Worm (Caenorhabditis elegans) whole organism, young adult: ENCODE measurements around the gene lact-6.

ENCODE experiments used
- B0019.2 ChIP-seq: fragments of 200-800 bp; sonication (Bioruptor generic); conservative IDR thresholded peaks from 2 replicates; pipeline ENCODE4 v1.3.6; 2022; ENCODE audit warnings: missing genetic modification reagents, missing genetic modification characterization, missing compliant biosample characterization
- C06A6.2 ChIP-seq: fragments of 200-800 bp; sonication (Bioruptor generic); conservative IDR thresholded peaks from 2 replicates; pipeline ENCODE4 v1.3.6; 2022; ENCODE audit warnings: missing genetic modification characterization, missing compliant biosample characterization
- D2030.7 ChIP-seq: fragments of 200-800 bp; sonication (Bioruptor generic); IDR thresholded peaks from 2 replicates; pipeline ENCODE4 v1.3.6; 2022; ENCODE audit warnings: missing genetic modification reagents, missing genetic modification characterization, missing compliant biosample characterization
- F23B12.7 ChIP-seq: sonication (generic microtip); optimal IDR thresholded peaks from 2 replicates; lab custom pipeline; 2017; ENCODE audit warnings: missing genetic modification characterization, mild to moderate bottlenecking, missing compliant biosample characterization, antibody characterized with exemption, moderate library complexity; ENCODE audit not compliant: insufficient read depth
- F49E8.2 ChIP-seq: sonication (generic microtip); optimal IDR thresholded peaks from 3 replicates; lab custom pipeline; 2017; ENCODE audit warnings: missing genetic modification characterization, mild to moderate bottlenecking, missing compliant biosample characterization, antibody characterized with exemption, moderate library complexity; ENCODE audit not compliant: insufficient read depth
- Y53G8AR.9 ChIP-seq: fragments of 200-800 bp; sonication (Bioruptor generic); conservative IDR thresholded peaks from 2 replicates; pipeline ENCODE4 v1.3.6; 2022; ENCODE audit warnings: missing genetic modification reagents, missing genetic modification characterization, missing compliant biosample characterization
- Y95B8A.8 ChIP-seq: fragments of 200-800 bp; sonication (Bioruptor generic); IDR thresholded peaks from 2 replicates; pipeline ENCODE4 v1.3.6; 2022; ENCODE audit warnings: missing genetic modification reagents, missing genetic modification characterization, missing compliant biosample characterization
- athp-1 ChIP-seq: sonication (generic microtip); optimal IDR thresholded peaks from 2 replicates; lab custom pipeline; 2017; ENCODE audit warnings: mild to moderate bottlenecking, missing genetic modification characterization, missing compliant biosample characterization
- attf-3 ChIP-seq: fragments of 200-800 bp; sonication (Bioruptor generic); conservative IDR thresholded peaks from 2 replicates; pipeline ENCODE4 v1.3.6; 2022; ENCODE audit warnings: missing genetic modification reagents, missing genetic modification characterization, missing compliant biosample characterization
- attf-5 ChIP-seq: fragments of 200-800 bp; sonication (Bioruptor generic); optimal IDR thresholded peaks from 2 replicates; lab custom pipeline; 2018; ENCODE audit warnings: mild to moderate bottlenecking, missing genetic modification characterization, missing compliant biosample characterization
- bed-1 ChIP-seq: fragments of 200-800 bp; sonication (Bioruptor generic); IDR thresholded peaks from 2 replicates; pipeline ENCODE4 v1.3.6; 2022; ENCODE audit warnings: missing genetic modification reagents, missing genetic modification characterization, missing compliant biosample characterization
- ceh-91 ChIP-seq: fragments of 200-800 bp; sonication (Bioruptor generic); IDR thresholded peaks from 2 replicates; pipeline ENCODE4 v1.3.6; 2022; ENCODE audit warnings: missing genetic modification reagents, missing genetic modification characterization, missing compliant biosample characterization
- egl-44 ChIP-seq: fragments of 200-800 bp; sonication (Bioruptor generic); IDR thresholded peaks from 2 replicates; pipeline ENCODE4 v1.3.6; 2022; ENCODE audit warnings: missing genetic modification reagents, missing genetic modification characterization, missing compliant biosample characterization
- hlh-12 ChIP-seq: sonication (generic microtip); optimal IDR thresholded peaks from 2 replicates; lab custom pipeline; 2016; ENCODE audit warnings: missing genetic modification characterization, missing compliant biosample characterization
- hmg-1.2 ChIP-seq: fragments of 200-800 bp; sonication (Bioruptor generic); IDR thresholded peaks from 2 replicates; pipeline ENCODE4 v1.3.6; 2022; ENCODE audit warnings: missing genetic modification reagents, missing genetic modification characterization, missing compliant biosample characterization
- hsf-1 ChIP-seq: fragments of 200-800 bp; sonication (Bioruptor generic); IDR thresholded peaks from 2 replicates; pipeline ENCODE4 v1.3.6; 2022; ENCODE audit warnings: missing genetic modification reagents, missing genetic modification characterization, missing compliant biosample characterization
- lin-26 ChIP-seq: fragments of 200-800 bp; sonication (Bioruptor generic); IDR thresholded peaks from 2 replicates; pipeline ENCODE4 v1.3.6; 2022; ENCODE audit warnings: missing genetic modification reagents, missing genetic modification characterization, missing compliant biosample characterization
- lin-40 ChIP-seq: sonication (generic microtip); optimal IDR thresholded peaks from 2 replicates; lab custom pipeline; 2016; ENCODE audit warnings: missing genetic modification characterization, mild to moderate bottlenecking, missing compliant biosample characterization, missing genotype, missing genetic modification reagents
- lin-54 ChIP-seq: fragments of 200-800 bp; sonication (Bioruptor generic); optimal IDR thresholded peaks from 2 replicates; lab custom pipeline; 2018; ENCODE audit warnings: mild to moderate bottlenecking, missing genetic modification characterization, missing compliant biosample characterization
- lir-1 ChIP-seq: fragments of 200-800 bp; sonication (Bioruptor generic); conservative IDR thresholded peaks from 2 replicates; pipeline ENCODE4 v1.3.6; 2022; ENCODE audit warnings: missing genetic modification reagents, missing genetic modification characterization, missing compliant biosample characterization
- madf-10 ChIP-seq: sonication (generic microtip); optimal IDR thresholded peaks from 2 replicates; lab custom pipeline; 2016; ENCODE audit warnings: mild to moderate bottlenecking, missing genetic modification characterization, missing compliant biosample characterization
- madf-6 ChIP-seq: fragments of 200-800 bp; sonication (Bioruptor generic); IDR thresholded peaks from 2 replicates; pipeline ENCODE4 v1.3.6; 2022; ENCODE audit warnings: missing genetic modification reagents, missing genetic modification characterization, missing compliant biosample characterization
- madf-8 ChIP-seq: fragments of 200-800 bp; sonication (Bioruptor generic); conservative IDR thresholded peaks from 2 replicates; pipeline ENCODE4 v1.3.6; 2022; ENCODE audit warnings: missing genetic modification reagents, missing genetic modification characterization, missing compliant biosample characterization
- mcd-1 ChIP-seq: fragments of 200-800 bp; sonication (Bioruptor generic); IDR thresholded peaks from 2 replicates; pipeline ENCODE4 v1.3.6; 2022; ENCODE audit warnings: missing genetic modification reagents, missing genetic modification characterization, missing compliant biosample characterization
- mel-28 ChIP-seq: sonication (generic microtip); optimal IDR thresholded peaks from 2 replicates; lab custom pipeline; 2016; ENCODE audit warnings: borderline replicate concordance, mild to moderate bottlenecking, missing genetic modification characterization, missing compliant biosample characterization
- nfya-1 ChIP-seq: sonication (generic microtip); optimal IDR thresholded peaks from 2 replicates; lab custom pipeline; 2017; ENCODE audit warnings: antibody characterized with exemption, missing compliant biosample characterization, missing genetic modification characterization, borderline replicate concordance; ENCODE audit not compliant: insufficient read depth
- nfya-2 ChIP-seq: fragments of 200-800 bp; sonication (Bioruptor generic); IDR thresholded peaks from 2 replicates; pipeline ENCODE4 v1.3.6; 2022; ENCODE audit warnings: missing genetic modification reagents, missing genetic modification characterization, missing compliant biosample characterization
- nhr-27 ChIP-seq: fragments of 200-800 bp; sonication (Bioruptor generic); optimal IDR thresholded peaks from 2 replicates; lab custom pipeline; 2018; ENCODE audit warnings: mild to moderate bottlenecking, missing genetic modification characterization, moderate library complexity, missing compliant biosample characterization
- rcor-1 ChIP-seq: fragments of 200-800 bp; sonication (Bioruptor generic); IDR thresholded peaks from 2 replicates; pipeline ENCODE4 v1.3.6; 2022; ENCODE audit warnings: missing genetic modification reagents, missing genetic modification characterization, missing compliant biosample characterization
- rec-8 ChIP-seq, 2 experiments: sonication (generic microtip); optimal IDR thresholded peaks; 2 replicates each; lab custom pipeline; 2016; ENCODE audit warnings: mild to moderate bottlenecking in 2 of 2, missing genetic modification characterization in 2 of 2, missing genetic modification reagents in 2 of 2, missing genotype in 2 of 2, missing biosample characterization in 1 of 2, missing compliant biosample characterization in 1 of 2, moderate library complexity in 1 of 2
- snpc-1.3 ChIP-seq: sonication (generic microtip); optimal IDR thresholded peaks from 2 replicates; lab custom pipeline; 2017; ENCODE audit warnings: missing genetic modification characterization, mild to moderate bottlenecking, missing compliant biosample characterization, antibody characterized with exemption, moderate library complexity, missing genotype, missing genetic modification reagents; ENCODE audit not compliant: insufficient read depth
- snpc-3.4 ChIP-seq: sonication (generic microtip); optimal IDR thresholded peaks from 2 replicates; lab custom pipeline; 2017; ENCODE audit warnings: missing genetic modification characterization, mild to moderate bottlenecking, missing compliant biosample characterization, antibody characterized with exemption, moderate library complexity, missing genotype, missing genetic modification reagents
- tbp1 ChIP-seq: fragments of 200-800 bp; sonication (Bioruptor generic); optimal IDR thresholded peaks from 2 replicates; lab custom pipeline; 2018; ENCODE audit warnings: mild to moderate bottlenecking, missing genetic modification characterization, missing compliant biosample characterization
- unc-130 ChIP-seq: sonication (generic microtip); optimal IDR thresholded peaks from 2 replicates; lab custom pipeline; 2016; ENCODE audit warnings: missing genetic modification reagents, missing genetic modification characterization, missing compliant biosample characterization
- xnd-1 ChIP-seq: sonication (generic microtip); optimal IDR thresholded peaks from 2 replicates; lab custom pipeline; 2016; ENCODE audit warnings: missing genotype, missing genetic modification reagents, missing genetic modification characterization, missing compliant biosample characterization
- ztf-25 ChIP-seq: fragments of 200-800 bp; sonication (Bioruptor generic); IDR thresholded peaks from 2 replicates; pipeline ENCODE4 v1.3.6; 2022; ENCODE audit warnings: missing genetic modification reagents, missing genetic modification characterization, missing compliant biosample characterization
- ztf-26 ChIP-seq: sonication (generic microtip); optimal IDR thresholded peaks from 2 replicates; lab custom pipeline; 2017; ENCODE audit warnings: missing genetic modification characterization, missing compliant biosample characterization

The lact-6 gene

ce11 chrIV:17461222-17461707 is 30.1 kb upstream of the lact-6 start, which contains the start of gene rif-1.1 (continued):
- peak; percentile 67 for TF ChIP-seq snpc-3.4 (tag; lab: Kevin White, UChicago)
- peak; percentile 45; the same call in 1 of the 2 replicates for TF ChIP-seq hmg-1.2
- TF ChIP-seq C06A6.2 (GFP tag; lab: Robert Waterston, UW), result no peak
- TF ChIP-seq nfya-1 (tag; lab: Kevin White, UChicago), result no peak
- peak; percentile 84 for TF ChIP-seq ceh-91 (GFP tag; lab: Robert Waterston, UW)
- peak; percentile 48; the same call in 1 of the 2 replicates for TF ChIP-seq rcor-1
- peak; percentile 92 for TF ChIP-seq madf-6 (GFP tag; lab: Robert Waterston, UW)
- peak; percentile 64 for TF ChIP-seq B0019.2 (GFP tag; lab: Robert Waterston, UW)
- TF ChIP-seq madf-10 (tag; lab: Kevin White, UChicago), result no peak
- TF ChIP-seq Y95B8A.8 (GFP tag; lab: Robert Waterston, UW), result peak; percentile 53; the same call in 1 of the 2 replicates
- no peak for TF ChIP-seq ztf-26 (tag; lab: Kevin White, UChicago)
- peak; percentile 60 for TF ChIP-seq mcd-1 (GFP tag; lab: Robert Waterston, UW)
- peak; percentile 64 for TF ChIP-seq F49E8.2 (tag; lab: Kevin White, UChicago)
- TF ChIP-seq egl-44 (GFP tag; lab: Robert Waterston, UW), result no peak
- peak; percentile 88 for TF ChIP-seq lin-54 (GFP tag; lab: Kevin White, UChicago)
- no peak for TF ChIP-seq lin-40 (tag; lab: Kevin White, UChicago)
- peak; percentile 96 for TF ChIP-seq D2030.7 (GFP tag; lab: Robert Waterston, UW)
- no peak for TF ChIP-seq mel-28 (tag; lab: Kevin White, UChicago)
- TF ChIP-seq lir-1, result 0 out of 2 replicates have a peak, but pooled peaks have one; percentile 13
- peak; percentile 86 for TF ChIP-seq madf-8 (GFP tag; lab: Robert Waterston, UW)
- peak; percentile 7 for TF ChIP-seq snpc-1.3 (tag; lab: Kevin White, UChicago)
- TF ChIP-seq unc-130 (GFP tag; lab: Kevin White, UChicago), result peak; percentile 56

ce11 chrIV:17453996-17454395 is 22.8 kb upstream of the lact-6 start:
- TF ChIP-seq rec-8 (tag; optimal IDR thresholded peaks at IDR 0.05; lab: Kevin White, UChicago) (no peak), xnd-1 (no peak), madf-10 (tag; lab: Kevin White, UChicago) (no peak)

DNA sequence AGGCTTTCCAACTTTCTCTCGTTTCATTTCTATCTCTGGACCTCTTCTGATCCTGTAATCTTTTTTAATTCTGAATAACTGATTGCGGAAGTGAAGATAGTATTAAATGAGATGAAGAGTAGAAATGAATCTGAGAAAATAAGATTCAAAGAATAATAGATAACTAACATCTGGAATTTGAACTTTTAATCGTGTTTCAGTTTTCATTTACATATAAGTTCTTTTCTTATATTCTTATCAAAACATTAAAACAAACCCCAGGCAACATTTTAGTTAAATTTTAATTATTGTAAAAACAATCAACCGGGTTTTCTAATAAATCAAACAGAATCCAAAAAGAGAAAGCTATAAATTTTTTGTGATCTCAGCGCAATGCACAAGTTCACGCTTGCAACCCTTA is 22.0 kb upstream of the lact-6 start:
- no peak for TF ChIP-seq attf-5
- TF ChIP-seq rcor-1, result no peak
- TF ChIP-seq nfya-2 (GFP tag; lab: Robert Waterston, UW), result no peak
- no peak for TF ChIP-seq bed-1 (GFP tag; lab: Robert Waterston, UW)
- TF ChIP-seq mel-28 (tag; lab: Kevin White, UChicago), result no peak
- no peak for TF ChIP-seq hmg-1.2
- TF ChIP-seq ztf-25 (GFP tag; lab: Robert Waterston, UW), result no peak
- TF ChIP-seq attf-3, result no peak
- TF ChIP-seq nhr-27 (tag; lab: Kevin White, UChicago), result no peak
- TF ChIP-seq F23B12.7 (tag; lab: Kevin White, UChicago), result no peak
- TF ChIP-seq hlh-12, result no peak
- no peak for TF ChIP-seq egl-44 (GFP tag; lab: Robert Waterston, UW)
- no peak for TF ChIP-seq C06A6.2 (GFP tag; lab: Robert Waterston, UW)
- TF ChIP-seq Y53G8AR.9 (GFP tag; lab: Robert Waterston, UW), result no peak
- TF ChIP-seq tbp1 (GFP tag; lab: Kevin White, UChicago), result no peak
- no peak for TF ChIP-seq hsf-1 (GFP tag; lab: Robert Waterston, UW)
- TF ChIP-seq rec-8 (tag; optimal IDR thresholded peaks at IDR 0.05; lab: Kevin White, UChicago), result no peak
- no peak for TF ChIP-seq lin-26 (GFP tag; lab: Robert Waterston, UW)
- no peak for TF ChIP-seq athp-1 (tag; lab: Kevin White, UChicago)
